Worm (Caenorhabditis elegans) whole organism, young adult: ENCODE measurements around the gene paf-2.
A peak's percentile ranks its signal among the peaks of the same experiment; 100 is the strongest.

Experiments
- B0336.3 ChIP-seq: fragments of 200-800 bp; sonication (Bioruptor generic); IDR thresholded peaks from 2 replicates; pipeline ENCODE4 v1.3.6; 2022; ENCODE audit warnings: missing genetic modification characterization, missing compliant biosample characterization
- F57A8.1 ChIP-seq: fragments of 200-800 bp; sonication (Bioruptor generic); optimal IDR thresholded peaks from 2 replicates; lab custom pipeline; 2018; ENCODE audit warnings: mild to moderate bottlenecking, missing genetic modification characterization, moderate library complexity, missing compliant biosample characterization
- T07F8.4 ChIP-seq: sonication (generic microtip); optimal IDR thresholded peaks from 2 replicates; lab custom pipeline; 2016; ENCODE audit warnings: mild to moderate bottlenecking, missing genetic modification characterization, moderate library complexity, missing compliant biosample characterization
- aptf-3 ChIP-seq: fragments of 200-800 bp; sonication (Bioruptor generic); IDR thresholded peaks from 2 replicates; pipeline ENCODE4 v1.3.6; 2022; ENCODE audit warnings: missing genetic modification characterization, missing compliant biosample characterization
- ceh-27 ChIP-seq: fragments of 200-800 bp; sonication (Bioruptor generic); optimal IDR thresholded peaks from 2 replicates; lab custom pipeline; 2018; ENCODE audit warnings: mild to moderate bottlenecking, missing genetic modification characterization, moderate library complexity, missing compliant biosample characterization
- ceh-79 ChIP-seq: sonication (generic microtip); optimal IDR thresholded peaks from 2 replicates; lab custom pipeline; 2017; ENCODE audit warnings: mild to moderate bottlenecking, missing genetic modification characterization, missing compliant biosample characterization
- chd-7 ChIP-seq: sonication (generic microtip); optimal IDR thresholded peaks from 2 replicates; lab custom pipeline; 2016; ENCODE audit warnings: mild to moderate bottlenecking, missing genetic modification characterization, moderate library complexity, missing compliant biosample characterization
- die-1 ChIP-seq: sonication (generic microtip); optimal IDR thresholded peaks from 2 replicates; lab custom pipeline; 2016; ENCODE audit warnings: missing genotype, mild to moderate bottlenecking, missing genetic modification characterization, missing compliant biosample characterization
- dox-1 ChIP-seq: fragments of 200-800 bp; sonication (Bioruptor generic); IDR thresholded peaks from 2 replicates; pipeline ENCODE4 v1.3.6; 2022; ENCODE audit warnings: missing genetic modification reagents, missing genetic modification characterization, missing compliant biosample characterization
- egrh-3 ChIP-seq: fragments of 200-800 bp; sonication (Bioruptor generic); IDR thresholded peaks from 2 replicates; pipeline ENCODE4 v1.3.6; 2022; ENCODE audit warnings: missing genetic modification reagents, missing genetic modification characterization, missing compliant biosample characterization
- gei-17 ChIP-seq: fragments of 200-800 bp; sonication (Bioruptor generic); optimal IDR thresholded peaks from 2 replicates; lab custom pipeline; 2018; ENCODE audit warnings: mild to moderate bottlenecking, missing genetic modification characterization, missing compliant biosample characterization
- him-1 ChIP-seq: sonication (generic microtip); optimal IDR thresholded peaks from 2 replicates; lab custom pipeline; 2016; ENCODE audit warnings: missing genotype, missing genetic modification reagents, missing genetic modification characterization, missing compliant biosample characterization
- hmg-1.2 ChIP-seq: fragments of 200-800 bp; sonication (Bioruptor generic); IDR thresholded peaks from 2 replicates; pipeline ENCODE4 v1.3.6; 2022; ENCODE audit warnings: missing genetic modification reagents, missing genetic modification characterization, missing compliant biosample characterization
- hmg-20 ChIP-seq: fragments of 200-800 bp; sonication (Bioruptor generic); IDR thresholded peaks from 2 replicates; pipeline ENCODE4 v1.3.6; 2022; ENCODE audit warnings: missing genetic modification reagents, missing genetic modification characterization, missing compliant biosample characterization
- lin-54 ChIP-seq: fragments of 200-800 bp; sonication (Bioruptor generic); optimal IDR thresholded peaks from 2 replicates; lab custom pipeline; 2018; ENCODE audit warnings: mild to moderate bottlenecking, missing genetic modification characterization, missing compliant biosample characterization
- nfya-2 ChIP-seq: fragments of 200-800 bp; sonication (Bioruptor generic); IDR thresholded peaks from 2 replicates; pipeline ENCODE4 v1.3.6; 2022; ENCODE audit warnings: missing genetic modification reagents, missing genetic modification characterization, missing compliant biosample characterization
- nhr-179 ChIP-seq: sonication (generic microtip); optimal IDR thresholded peaks from 2 replicates; lab custom pipeline; 2016; ENCODE audit warnings: mild to moderate bottlenecking, missing genetic modification characterization, missing compliant biosample characterization
- nhr-27 ChIP-seq: fragments of 200-800 bp; sonication (Bioruptor generic); optimal IDR thresholded peaks from 2 replicates; lab custom pipeline; 2018; ENCODE audit warnings: mild to moderate bottlenecking, missing genetic modification characterization, moderate library complexity, missing compliant biosample characterization
- nhr-80 ChIP-seq: sonication (generic microtip); optimal IDR thresholded peaks from 2 replicates; lab custom pipeline; 2016; ENCODE audit warnings: missing genetic modification characterization, missing compliant biosample characterization
- pha-4 ChIP-seq: fragments of 150-350 bp; sonication (generic microtip); optimal IDR thresholded peaks from 2 replicates; lab custom pipeline; 2014; ENCODE audit warnings: missing biosample characterization, missing genetic modification reagents, missing genetic modification characterization
- snpc-3.4 ChIP-seq: sonication (generic microtip); optimal IDR thresholded peaks from 2 replicates; lab custom pipeline; 2017; ENCODE audit warnings: missing genetic modification characterization, mild to moderate bottlenecking, missing compliant biosample characterization, antibody characterized with exemption, moderate library complexity, missing genotype, missing genetic modification reagents
- tlf-1 ChIP-seq: fragments of 200-800 bp; sonication (Bioruptor generic); optimal IDR thresholded peaks from 2 replicates; lab custom pipeline; 2018; ENCODE audit warnings: mild to moderate bottlenecking, missing genetic modification characterization, missing compliant biosample characterization
- xnd-1 ChIP-seq: sonication (generic microtip); optimal IDR thresholded peaks from 2 replicates; lab custom pipeline; 2016; ENCODE audit warnings: missing genotype, missing genetic modification reagents, missing genetic modification characterization, missing compliant biosample characterization
- zfh-2 ChIP-seq: fragments of 200-800 bp; sonication (Bioruptor generic); conservative IDR thresholded peaks from 2 replicates; pipeline ENCODE4 v1.3.6; 2022; ENCODE audit warnings: missing genetic modification reagents, missing genetic modification characterization, missing compliant biosample characterization
- zim-3 ChIP-seq: sonication (generic microtip); optimal IDR thresholded peaks from 2 replicates; lab custom pipeline; 2017; ENCODE audit warnings: mild to moderate bottlenecking, missing genetic modification characterization, moderate library complexity, missing compliant biosample characterization
- ztf-26 ChIP-seq: sonication (generic microtip); optimal IDR thresholded peaks from 2 replicates; lab custom pipeline; 2017; ENCODE audit warnings: missing genetic modification characterization, missing compliant biosample characterization

paf-2 gene

ce11 chrX:4256761-4257160 is 40.8 kb downstream of the paf-2 start, which contains the start of gene srv-6:
Gene srv-6, plus strand, starts transcription at chrX:4257061.
- TF ChIP-seq aptf-3 (GFP tag; lab: Robert Waterston, UW), result no peak
- TF ChIP-seq, all 124 proteins: peak for 0

ce11 chrX:4255366-4255765 is 42.2 kb downstream of the paf-2 start:
- TF ChIP-seq egrh-3 (GFP tag; lab: Robert Waterston, UW), result peak; percentile 71
- TF ChIP-seq zfh-2 (GFP tag; lab: Robert Waterston, UW), result no peak; the same call in 1 of the 2 replicates
- TF ChIP-seq, all 124 proteins: peak for 1

- TF ChIP-seq ceh-27, result peak; percentile 3
- no peak for TF ChIP-seq him-1
- no peak for TF ChIP-seq xnd-1 (tag; lab: Kevin White, UChicago)
- TF ChIP-seq hmg-1.2 (GFP tag; lab: Robert Waterston, UW), result peak; percentile 33; the same call in 1 of the 2 replicates
- TF ChIP-seq hmg-20 (GFP tag; lab: Robert Waterston, UW), result no peak
- TF ChIP-seq dox-1 (GFP tag; lab: Robert Waterston, UW), result 0 out of 2 replicates have a peak, but pooled peaks have one; percentile 8
- TF ChIP-seq nhr-80 (tag; lab: Kevin White, UChicago), result peak; percentile 44
- TF ChIP-seq, all 124 proteins: peak for 4
These were observed 42.8 kb downstream of the paf-2 start, which contains the start of gene taf-11.1 for ce11 chrX:4254782-4255181. Gene taf-11.1, plus strand, starts transcription at chrX:4255170.

ce11 chrX:4252047-4252446 is 45.5 kb downstream of the paf-2 start, which contains the start of gene srv-5:
Gene srv-5, plus strand, starts transcription at chrX:4252347.
- TF ChIP-seq die-1 (tag; lab: Kevin White, UChicago), result no peak
- no peak for TF ChIP-seq hmg-20 (GFP tag; lab: Robert Waterston, UW)
- TF ChIP-seq lin-54 (GFP tag; lab: Kevin White, UChicago), result no peak
- no peak for TF ChIP-seq zim-3 (tag; lab: Kevin White, UChicago)
- no peak for TF ChIP-seq nhr-179 (tag; lab: Kevin White, UChicago)
- TF ChIP-seq F57A8.1 (GFP tag; lab: Kevin White, UChicago), result no peak
- no peak for TF ChIP-seq ztf-26 (tag; lab: Kevin White, UChicago)
- TF ChIP-seq pha-4 (tag; lab: Kevin White, UChicago), result no peak

ce11 chrX:4248949-4249348 is 48.6 kb downstream of the paf-2 start, which contains the start of gene hlh-13:
Gene hlh-13, plus strand, starts transcription at chrX:4249249.
- TF ChIP-seq snpc-3.4 (tag; lab: Kevin White, UChicago), result no peak

ce11 chrX:4248417-4248816 is 49.1 kb downstream of the paf-2 start:
- peak; percentile 10 for TF ChIP-seq nhr-80 (tag; lab: Kevin White, UChicago)
- TF ChIP-seq nhr-27, result no peak
- TF ChIP-seq, all 124 proteins: peak for 1

- no peak for TF ChIP-seq nfya-2 (GFP tag; lab: Robert Waterston, UW)
- peak; percentile 17 for TF ChIP-seq tlf-1 (GFP tag; lab: Kevin White, UChicago)
- no peak for TF ChIP-seq T07F8.4 (tag; lab: Kevin White, UChicago)
- TF ChIP-seq nhr-80 (tag; lab: Kevin White, UChicago), result peak; percentile 66
- 0 out of 2 replicates have a peak, but pooled peaks have one; percentile 2 for TF ChIP-seq B0336.3 (GFP tag; lab: Robert Waterston, UW)
- no peak for TF ChIP-seq ceh-79 (tag; lab: Kevin White, UChicago)
- no peak for TF ChIP-seq chd-7 (tag; lab: Kevin White, UChicago)
- no peak for TF ChIP-seq gei-17 (GFP tag; lab: Kevin White, UChicago)
These were observed 50.5 kb downstream of the paf-2 start, which contains the start of gene F48D6.4 for ce11 chrX:4246867-4247591. Gene F48D6.4, minus strand, starts transcription at chrX:4247212.
